Worm (Caenorhabditis elegans) whole organism, dauer: ENCODE measurements around the gene B0252.3.

ENCODE experiments used
- unc-62 ChIP-seq: sonication (generic microtip); optimal IDR thresholded peaks from 2 replicates; lab custom pipeline; 2017; ENCODE audit warnings: missing biosample characterization, missing genetic modification reagents, missing genetic modification characterization

B0252.3 gene

ce11 chrII:6891838-6892237 lies 15.7 kb downstream of the B0252.3 start:
- no peak for TF ChIP-seq unc-62 (GFP tag; lab: Kevin White, UChicago)

- no peak for TF ChIP-seq unc-62 (GFP tag; lab: Kevin White, UChicago)
These were observed 16.4 kb downstream of the B0252.3 start for ce11 chrII:6891176-6891575.

ce11 chrII:6890095-6890494 lies 17.5 kb downstream of the B0252.3 start, which contains the start of gene acer-1:
acer-1 (minus strand) TSS chrII:6890400.
- TF ChIP-seq unc-62 (GFP tag; lab: Kevin White, UChicago), result no peak

ce11 chrII:6889580-6889922 lies 18.0 kb downstream of the B0252.3 start:
- TF ChIP-seq unc-62 (GFP tag; lab: Kevin White, UChicago), result no peak

ce11 chrII:6888661-6889579 lies 18.6 kb downstream of the B0252.3 start:
- no peak for TF ChIP-seq unc-62 (GFP tag; lab: Kevin White, UChicago)

ce11 chrII:6888211-6888610 lies 19.3 kb downstream of the B0252.3 start:
- no peak for TF ChIP-seq unc-62 (GFP tag; lab: Kevin White, UChicago)

- TF ChIP-seq unc-62 (GFP tag; lab: Kevin White, UChicago), result no peak
These were observed 20.1 kb downstream of the B0252.3 start, which contains the start of gene pmp-2 for ce11 chrII:6887319-6888005. pmp-2 (minus strand) TSS chrII:6887805.

ce11 chrII:6884568-6884967 lies 23.0 kb downstream of the B0252.3 start:
- TF ChIP-seq unc-62 (GFP tag; lab: Kevin White, UChicago), result no peak

- TF ChIP-seq unc-62 (GFP tag; lab: Kevin White, UChicago), result no peak
These were observed 23.8 kb downstream of the B0252.3 start, which contains the start of gene pmp-1 for ce11 chrII:6883716-6884115. pmp-1 (minus strand) TSS chrII:6883754.

ce11 chrII:6882335-6882734 lies 25.2 kb downstream of the B0252.3 start:
- TF ChIP-seq unc-62 (GFP tag; lab: Kevin White, UChicago), result no peak

ce11 chrII:6880067-6880466 lies 27.5 kb downstream of the B0252.3 start, which contains the start of gene C44B7.7:
C44B7.7 (minus strand) TSS chrII:6880167.
- no peak for TF ChIP-seq unc-62 (GFP tag; lab: Kevin White, UChicago)

- no peak for TF ChIP-seq unc-62 (GFP tag; lab: Kevin White, UChicago)
These were observed 29.7 kb downstream of the B0252.3 start for ce11 chrII:6877881-6878280.

ce11 chrII:6876957-6877356 lies 30.6 kb downstream of the B0252.3 start, which contains the start of gene slc-36.5:
slc-36.5 (minus strand) TSS chrII:6877057.
- no peak for TF ChIP-seq unc-62 (GFP tag; lab: Kevin White, UChicago)

ce11 chrII:6872493-6872892 lies 35.1 kb downstream of the B0252.3 start, which contains the start of gene C44B7.5:
C44B7.5 (minus strand) TSS chrII:6872593.
- TF ChIP-seq unc-62 (GFP tag; lab: Kevin White, UChicago), result no peak

ce11 chrII:6870803-6871202 lies 36.8 kb downstream of the B0252.3 start, which contains the start of gene clhm-1:
clhm-1 (minus strand) TSS chrII:6871009.
- no peak for TF ChIP-seq unc-62 (GFP tag; lab: Kevin White, UChicago)

- TF ChIP-seq unc-62 (GFP tag; lab: Kevin White, UChicago), result no peak
These were observed 43.9 kb downstream of the B0252.3 start, which contains the start of gene aff-1 for ce11 chrII:6863652-6864051. aff-1 (minus strand) TSS chrII:6863752.
